Fruit fly (Drosophila melanogaster) ovary, adult (tissue): ENCODE measurements around the gene CG10252.
A peak's percentile ranks its signal among the peaks of the same experiment; 100 is the strongest.

Source experiments
- CG17801 ChIP-seq: fragments of 200-800 bp; optimal IDR thresholded peaks from 2 replicates; lab custom pipeline; 2019; ENCODE audit warnings: missing biosample characterization, mild to moderate bottlenecking, missing genetic modification characterization, moderate library complexity; ENCODE audit not compliant: partially characterized antibody

CG10252 gene

DNA sequence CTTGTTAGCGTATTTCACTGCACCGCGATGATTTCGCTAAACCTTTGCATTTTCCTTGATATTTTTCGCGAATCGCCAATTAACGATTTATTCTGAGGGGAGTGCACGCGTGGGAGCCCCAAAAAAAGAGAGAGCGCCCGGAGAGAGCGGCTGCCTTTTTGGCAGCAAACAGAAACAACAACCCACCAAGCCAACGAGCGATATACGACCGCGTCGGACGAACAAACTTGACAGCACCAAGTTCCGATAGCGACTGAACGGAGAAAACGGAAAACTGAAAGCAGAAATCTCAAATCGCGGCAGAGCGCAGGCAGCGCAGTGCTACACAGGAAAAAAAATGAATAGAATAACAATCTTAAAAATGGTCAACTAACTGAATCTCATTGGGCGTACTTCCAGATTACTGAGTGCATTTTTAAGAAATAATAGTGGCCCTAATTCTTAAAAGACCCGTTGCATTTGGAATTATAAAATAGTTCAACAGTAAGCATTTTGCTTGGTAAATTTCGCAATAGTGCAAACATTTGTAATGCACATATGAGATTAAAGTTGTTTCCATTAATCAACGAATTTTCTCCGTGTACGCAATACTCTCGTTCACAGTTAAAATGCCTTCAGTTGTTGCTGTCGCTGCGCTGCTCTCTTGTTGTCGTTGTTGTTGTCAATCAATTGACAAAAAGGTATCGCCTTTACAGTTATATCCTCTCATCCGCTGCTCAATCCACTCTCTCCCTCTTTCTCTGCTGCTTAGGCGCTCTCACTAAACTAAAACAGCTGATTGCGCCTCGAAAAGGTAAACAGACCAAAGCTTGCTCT is 26.4 kb downstream of the CG10252 start, which contains the start of gene CG31145:
CG31145 (minus strand) TSS at position 259 of the 816 bp plus-strand sequence.
- TF ChIP-seq CG17801 (GFP tag; lab: Kevin White, UChicago): peak; percentile 98

- no peak for TF ChIP-seq CG17801 (GFP tag; lab: Kevin White, UChicago)
Measured at dm6 chr3R:23668583-23668982, 27.5 kb downstream of the CG10252 start.

DNA sequence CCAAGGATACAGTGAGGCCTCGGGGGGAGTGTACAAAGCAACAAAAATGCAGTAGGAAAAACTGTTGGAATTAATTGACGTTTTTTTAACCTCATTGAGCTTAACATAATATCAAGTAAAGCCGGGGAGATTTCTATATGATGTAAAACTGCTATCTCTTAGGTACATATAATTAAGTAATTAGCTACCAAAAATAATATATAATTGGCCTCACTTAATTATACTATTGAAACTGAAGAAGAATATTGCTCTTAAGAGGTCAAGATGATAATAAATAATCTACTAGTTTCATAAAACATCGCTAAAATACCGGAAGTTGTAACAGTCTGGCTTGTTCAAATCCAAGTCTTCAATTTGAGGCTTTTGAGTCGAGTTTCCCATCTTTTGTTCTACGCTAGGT is 28.6 kb downstream of the CG10252 start:
- no peak for TF ChIP-seq CG17801 (GFP tag; lab: Kevin White, UChicago)

DNA sequence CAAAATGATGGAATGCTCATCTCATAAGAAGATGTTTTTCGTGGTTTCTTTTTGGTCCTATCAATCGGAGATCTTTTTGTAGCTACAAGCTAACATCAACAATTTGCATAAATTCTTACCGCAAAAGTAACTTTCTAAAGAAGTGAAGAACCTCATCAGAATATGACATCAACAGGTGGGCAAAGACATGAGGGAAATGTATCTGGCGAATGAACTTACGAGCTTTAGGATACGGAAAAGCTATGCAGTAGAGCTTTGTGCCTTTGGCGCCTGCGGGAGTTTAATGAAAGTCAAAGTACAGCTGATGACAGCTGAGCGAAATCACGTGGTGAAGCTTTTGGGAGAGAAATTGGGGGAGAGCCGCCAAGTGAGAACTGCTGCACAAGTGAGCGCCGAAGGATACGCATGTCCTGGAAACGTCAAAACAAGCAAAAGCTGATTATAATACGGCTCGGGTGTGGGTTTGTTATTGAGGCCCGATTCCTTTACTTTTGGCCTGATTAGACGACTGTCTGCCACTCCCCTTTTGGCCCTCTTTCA is 29.3 kb downstream of the CG10252 start:
- TF ChIP-seq CG17801 (GFP tag; lab: Kevin White, UChicago): no peak

DNA sequence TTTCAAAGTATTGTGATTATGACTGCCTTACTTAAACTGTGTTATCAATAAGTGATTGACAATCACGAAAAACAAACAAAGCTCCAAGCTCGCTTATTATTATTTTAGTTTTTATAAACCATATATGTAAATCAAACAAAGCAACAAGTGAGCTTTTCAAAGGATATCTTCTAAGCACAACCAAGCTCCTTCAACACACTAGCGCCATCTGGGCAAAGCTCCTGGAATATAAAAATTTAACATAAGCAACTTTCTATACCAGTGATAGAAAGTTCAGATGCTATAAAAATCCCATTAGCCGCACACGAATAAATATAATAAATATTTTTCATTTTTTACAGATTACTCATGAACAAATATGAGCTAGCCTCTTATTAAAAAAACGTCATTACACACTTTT is 31.6 kb downstream of the CG10252 start:
- TF ChIP-seq CG17801 (GFP tag; lab: Kevin White, UChicago): no peak

DNA sequence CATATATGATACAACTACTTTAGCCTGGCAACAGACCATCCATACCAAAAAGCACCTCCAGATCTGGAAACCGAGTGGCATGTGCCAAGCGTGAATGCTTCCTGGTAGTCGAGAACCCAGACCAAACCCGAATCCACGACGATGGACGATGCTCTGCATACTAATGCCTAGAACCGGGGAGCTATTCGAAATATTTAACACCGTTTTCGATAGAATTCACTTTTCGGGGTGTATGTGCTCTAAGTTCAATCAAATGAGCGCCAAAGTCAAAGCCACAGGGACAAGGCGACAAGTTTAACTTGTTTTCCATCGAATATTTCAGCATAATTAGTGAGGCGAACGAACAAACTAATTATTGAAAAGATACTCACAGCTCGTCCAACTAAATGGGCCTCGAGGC is 33.3 kb downstream of the CG10252 start:
- no peak for TF ChIP-seq CG17801 (GFP tag; lab: Kevin White, UChicago)

dm6 chr3R:23659598-23659997 is 36.4 kb downstream of the CG10252 start:
- TF ChIP-seq CG17801 (GFP tag; lab: Kevin White, UChicago): no peak

- TF ChIP-seq CG17801 (GFP tag; lab: Kevin White, UChicago): peak; percentile 48
Measured at dm6 chr3R:23658948-23659347, 37.1 kb downstream of the CG10252 start.

dm6 chr3R:23657357-23658318 is 38.4 kb downstream of the CG10252 start:
- no peak for TF ChIP-seq CG17801 (GFP tag; lab: Kevin White, UChicago)

DNA sequence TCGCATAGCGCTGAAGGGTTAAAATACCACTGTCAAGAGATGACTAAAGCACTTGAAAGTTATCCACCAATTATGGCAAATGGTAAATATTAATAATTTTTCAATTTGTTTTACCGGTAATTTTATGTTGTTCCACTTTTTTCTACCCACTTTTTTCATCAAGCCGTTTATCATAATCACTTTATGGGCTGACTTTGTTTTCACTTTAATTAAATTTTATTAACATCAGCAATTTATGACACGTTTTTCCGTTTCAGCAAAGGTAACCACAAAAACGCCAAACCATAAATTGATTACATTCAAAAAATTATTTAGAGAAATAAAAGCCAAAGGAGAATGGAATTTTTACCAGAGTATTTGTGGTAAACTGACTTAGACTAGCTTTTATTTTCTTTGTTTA is 40.5 kb downstream of the CG10252 start:
- TF ChIP-seq CG17801 (GFP tag; lab: Kevin White, UChicago): peak; percentile 20

DNA sequence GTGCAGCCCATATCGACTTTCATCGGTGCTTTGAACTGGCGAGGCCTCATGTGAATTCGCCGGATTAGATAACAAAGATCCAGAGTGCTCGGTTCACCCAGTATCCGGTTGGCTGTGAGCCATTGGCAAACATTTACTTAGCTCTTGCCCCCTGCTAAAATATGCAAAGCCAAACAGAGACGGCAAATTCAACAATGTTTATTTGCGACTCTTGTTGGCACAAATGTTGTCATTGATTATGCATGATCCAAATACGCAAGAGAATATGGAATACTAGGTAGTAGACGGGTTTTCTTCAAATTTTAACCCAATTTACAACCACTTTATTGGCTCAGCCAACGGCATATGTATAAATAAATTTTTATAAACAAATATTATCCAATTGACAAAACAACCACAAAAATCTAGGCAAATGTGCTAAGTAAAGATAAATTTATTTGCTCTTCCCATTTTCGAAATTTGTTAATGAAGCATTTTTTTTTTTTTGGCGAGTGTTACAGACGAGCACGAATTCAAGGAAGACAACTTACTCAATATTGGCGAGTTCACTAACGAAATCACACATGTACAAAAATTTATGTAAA is 43.4 kb downstream of the CG10252 start:
- no peak for TF ChIP-seq CG17801 (GFP tag; lab: Kevin White, UChicago)

DNA sequence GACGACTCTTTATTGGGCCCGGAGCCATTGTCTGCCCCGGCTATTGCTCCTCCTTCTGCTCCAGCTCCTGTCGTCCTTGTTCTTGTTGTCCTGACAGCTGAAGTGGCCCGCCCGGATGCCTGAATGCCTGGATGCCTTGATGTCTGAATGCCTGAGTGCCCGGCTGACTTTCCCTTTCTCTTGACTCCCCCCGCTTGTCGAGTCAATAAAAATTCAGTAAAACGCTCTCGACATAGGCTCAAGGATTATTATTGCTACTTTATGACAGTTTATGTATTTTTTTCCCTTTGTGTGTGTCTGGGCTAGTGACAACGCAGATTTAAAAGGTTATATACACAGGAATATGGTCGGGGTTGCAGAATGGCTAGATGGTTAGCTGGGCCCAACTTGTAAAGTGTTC is 46.2 kb downstream of the CG10252 start:
- TF ChIP-seq CG17801 (GFP tag; lab: Kevin White, UChicago): no peak

DNA sequence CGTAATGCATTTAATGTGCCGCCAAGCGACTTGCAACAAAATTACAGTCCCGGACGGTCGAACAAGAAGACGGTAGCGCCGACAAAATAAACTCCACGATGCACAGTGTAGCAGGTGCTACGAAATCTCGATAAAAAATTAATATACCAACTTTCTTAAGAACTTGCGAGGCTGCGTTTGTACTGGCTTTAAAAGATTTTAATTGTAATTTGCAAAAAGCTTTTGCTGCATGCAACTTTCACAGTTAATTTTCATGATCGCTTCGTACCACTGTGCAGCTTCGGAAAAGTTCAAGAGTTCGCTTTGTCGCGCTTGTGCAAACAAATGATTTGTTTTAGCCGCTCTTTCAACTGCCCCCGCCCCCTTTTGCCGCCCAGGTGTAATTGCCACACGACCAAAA is 49.9 kb downstream of the CG10252 start:
- peak; percentile 42 for TF ChIP-seq CG17801 (GFP tag; lab: Kevin White, UChicago)
